Worm (Caenorhabditis elegans) whole organism, early embryonic: ENCODE data around the gene C13G3.1.

Experiments
- B0310.2 ChIP-seq: sonication (generic microtip); optimal IDR thresholded peaks from 2 replicates; lab custom pipeline; 2016; ENCODE audit warnings: mild to moderate bottlenecking, missing genetic modification characterization, missing compliant biosample characterization
- ama-1 ChIP-seq: fragments of 150-350 bp; optimal IDR thresholded peaks from 2 replicates; lab custom pipeline; 2014
- ceh-13 ChIP-seq: fragments of 200-800 bp; sonication (Bioruptor generic); optimal IDR thresholded peaks from 2 replicates; lab custom pipeline; 2018; ENCODE audit warnings: mild to moderate bottlenecking, missing genetic modification characterization, missing compliant biosample characterization
- hmg-4 ChIP-seq: fragments of 200-800 bp; sonication (Bioruptor generic); optimal IDR thresholded peaks from 2 replicates; lab custom pipeline; 2018; ENCODE audit warnings: mild to moderate bottlenecking, missing genetic modification characterization, missing compliant biosample characterization
- hnd-1 ChIP-seq: sonication (generic microtip); optimal IDR thresholded peaks from 2 replicates; lab custom pipeline; 2016; ENCODE audit warnings: missing genetic modification characterization, missing compliant biosample characterization

- TF ChIP-seq hnd-1 (no peak), ama-1 (lab: Kevin White, UChicago) (no peak), hmg-4 (GFP tag; lab: Kevin White, UChicago) (no peak), ceh-13 (GFP tag; lab: Kevin White, UChicago) (no peak), B0310.2 (tag; lab: Kevin White, UChicago) (no peak)
These were observed 30.3 kb upstream of the C13G3.1 start, which contains the start of gene C45B11.2 for ce11 chrV:11042538-11042937.
